Fruit fly (Drosophila melanogaster) whole organism, prepupa: ENCODE data around the gene Sec63.
A peak's percentile ranks its signal among the peaks of the same experiment; 100 is the strongest.

Experiments used
- Blimp-1 ChIP-seq: fragments of 200-800 bp; sonication (Bioruptor generic); optimal IDR thresholded peaks from 3 replicates; lab custom pipeline; 2017; ENCODE audit warnings: missing biosample characterization, missing genetic modification characterization, mild to moderate bottlenecking, moderate library complexity, missing genetic modification reagents
- CG10631 ChIP-seq: fragments of 200-800 bp; sonication (Bioruptor generic); optimal IDR thresholded peaks from 2 replicates; lab custom pipeline; 2016; ENCODE audit warnings: missing biosample characterization, missing genetic modification characterization
- CG10669 ChIP-seq: fragments of 200-800 bp; sonication (Bioruptor generic); optimal IDR thresholded peaks from 3 replicates; lab custom pipeline; 2018; ENCODE audit warnings: missing biosample characterization, mild to moderate bottlenecking, missing genetic modification characterization, moderate library complexity
- CG11294 ChIP-seq: fragments of 200-800 bp; sonication (Bioruptor generic); IDR thresholded peaks from 2 replicates; pipeline ENCODE4 v1.3.6; 2022; ENCODE audit warnings: missing biosample characterization, missing genetic modification characterization
- CG11902 ChIP-seq: fragments of 200-800 bp; sonication (Bioruptor generic); optimal IDR thresholded peaks from 3 replicates; lab custom pipeline; 2016; ENCODE audit warnings: missing biosample characterization, missing genetic modification characterization
- CG15336 ChIP-seq: fragments of 200-800 bp; sonication (Bioruptor generic); IDR thresholded peaks from 2 replicates; pipeline ENCODE4 v1.3.6; 2022; ENCODE audit warnings: missing biosample characterization, missing genetic modification characterization
- CG1621 ChIP-seq: fragments of 200-800 bp; sonication (Bioruptor generic); optimal IDR thresholded peaks from 3 replicates; lab custom pipeline; 2018; ENCODE audit warnings: missing biosample characterization, mild to moderate bottlenecking, missing genetic modification characterization
- CG16779 ChIP-seq: fragments of 200-800 bp; sonication (Bioruptor generic); optimal IDR thresholded peaks from 3 replicates; lab custom pipeline; 2017; ENCODE audit warnings: missing biosample characterization, mild to moderate bottlenecking, missing genetic modification characterization
- CG3032 ChIP-seq: fragments of 200-800 bp; optimal IDR thresholded peaks from 2 replicates; lab custom pipeline; 2019; ENCODE audit warnings: missing biosample characterization, mild to moderate bottlenecking, missing genetic modification characterization, moderate library complexity
- CG31627 ChIP-seq: fragments of 200-800 bp; sonication (Bioruptor generic); optimal IDR thresholded peaks from 3 replicates; lab custom pipeline; 2016; ENCODE audit warnings: missing biosample characterization, missing genetic modification characterization
- CG34406 ChIP-seq: fragments of 200-800 bp; sonication (Bioruptor generic); optimal IDR thresholded peaks from 3 replicates; lab custom pipeline; 2016; ENCODE audit warnings: missing biosample characterization, missing genetic modification characterization
- CG3919 ChIP-seq: fragments of 200-800 bp; sonication (Bioruptor generic); optimal IDR thresholded peaks from 3 replicates; lab custom pipeline; 2016; ENCODE audit warnings: missing biosample characterization, missing genetic modification characterization
- CG4318 ChIP-seq: fragments of 200-800 bp; sonication (Bioruptor generic); optimal IDR thresholded peaks from 3 replicates; lab custom pipeline; 2017; ENCODE audit warnings: missing biosample characterization, mild to moderate bottlenecking, missing genetic modification characterization
- CG6163 ChIP-seq: fragments of 200-800 bp; sonication (Bioruptor generic); IDR thresholded peaks from 3 replicates; pipeline ENCODE4 v1.3.6; 2022; ENCODE audit warnings: missing biosample characterization, missing genetic modification characterization
- CG6276 ChIP-seq: fragments of 200-800 bp; sonication (Bioruptor generic); optimal IDR thresholded peaks from 2 replicates; lab custom pipeline; 2017; ENCODE audit warnings: missing biosample characterization, mild to moderate bottlenecking, missing genetic modification characterization
- CG6854 ChIP-seq: fragments of 200-800 bp; sonication (Bioruptor generic); optimal IDR thresholded peaks from 2 replicates; lab custom pipeline; 2017; ENCODE audit warnings: missing biosample characterization, mild to moderate bottlenecking, missing genetic modification characterization
- CG8119 ChIP-seq: fragments of 200-800 bp; sonication (Bioruptor generic); IDR thresholded peaks from 3 replicates; pipeline ENCODE4 v1.3.6; 2022; ENCODE audit warnings: missing biosample characterization, missing genetic modification characterization
- CG8319 ChIP-seq: fragments of 200-800 bp; sonication (Bioruptor generic); optimal IDR thresholded peaks from 3 replicates; lab custom pipeline; 2016; ENCODE audit warnings: missing biosample characterization, missing genetic modification characterization
- CG8632 ChIP-seq: fragments of 200-800 bp; sonication (Bioruptor generic); optimal IDR thresholded peaks from 3 replicates; lab custom pipeline; 2016; ENCODE audit warnings: missing biosample characterization, missing genetic modification characterization
- Eip75B ChIP-seq: fragments of 200-800 bp; sonication (Bioruptor generic); optimal IDR thresholded peaks from 3 replicates; lab custom pipeline; 2016; ENCODE audit warnings: missing biosample characterization, missing genetic modification characterization
- Eip78C ChIP-seq: fragments of 200-800 bp; sonication (Bioruptor generic); peaks from one replicate; lab custom pipeline; 2016; ENCODE audit warnings: missing biosample characterization, missing genetic modification characterization
- Eip93F ChIP-seq: fragments of 200-800 bp; sonication (Bioruptor generic); optimal IDR thresholded peaks from 2 replicates; lab custom pipeline; 2016; ENCODE audit warnings: missing biosample characterization, mild to moderate bottlenecking, missing genetic modification characterization
- Gug ChIP-seq: fragments of 200-800 bp; sonication (Bioruptor generic); IDR thresholded peaks from 2 replicates; pipeline ENCODE4 v1.3.6; 2022; ENCODE audit warnings: missing biosample characterization, missing genetic modification characterization
- Hr38 ChIP-seq: sonication (Bioruptor generic); optimal IDR thresholded peaks from 2 replicates; lab custom pipeline; 2016; ENCODE audit warnings: missing biosample characterization, missing genetic modification characterization
- Hr39 ChIP-seq: fragments of 200-800 bp; sonication (Bioruptor generic); optimal IDR thresholded peaks from 2 replicates; lab custom pipeline; 2016; ENCODE audit warnings: missing biosample characterization, missing genetic modification characterization
- Met ChIP-seq: fragments of 200-800 bp; sonication (Bioruptor generic); optimal IDR thresholded peaks from 3 replicates; lab custom pipeline; 2016; ENCODE audit warnings: missing biosample characterization, missing genetic modification characterization
- OdsH ChIP-seq: fragments of 200-800 bp; sonication (Bioruptor generic); optimal IDR thresholded peaks from 3 replicates; lab custom pipeline; 2016; ENCODE audit warnings: missing biosample characterization, missing genetic modification characterization
- Sox102F ChIP-seq: fragments of 200-800 bp; sonication (Bioruptor generic); optimal IDR thresholded peaks from 2 replicates; lab custom pipeline; 2016; ENCODE audit warnings: missing biosample characterization, mild to moderate bottlenecking, missing genetic modification characterization
- Sox14 ChIP-seq: fragments of 200-800 bp; sonication (Bioruptor generic); optimal IDR thresholded peaks from 3 replicates; lab custom pipeline; 2016; ENCODE audit warnings: missing biosample characterization, missing genetic modification characterization
- Sox15 ChIP-seq: fragments of 200-800 bp; sonication (Bioruptor generic); optimal IDR thresholded peaks from 3 replicates; lab custom pipeline; 2016; ENCODE audit warnings: missing biosample characterization, missing genetic modification characterization
- achi ChIP-seq: fragments of 200-800 bp; sonication (Bioruptor generic); optimal IDR thresholded peaks from 3 replicates; lab custom pipeline; 2016; ENCODE audit warnings: missing biosample characterization, missing genetic modification characterization
- cyc ChIP-seq: fragments of 200-800 bp; sonication (Bioruptor generic); optimal IDR thresholded peaks from 3 replicates; lab custom pipeline; 2016; ENCODE audit warnings: missing biosample characterization, missing genetic modification characterization
- dsx ChIP-seq: fragments of 200-800 bp; optimal IDR thresholded peaks from 3 replicates; lab custom pipeline; 2019; ENCODE audit warnings: missing biosample characterization, mild to moderate bottlenecking, missing genetic modification characterization, moderate library complexity; ENCODE audit not compliant: poor library complexity, severe bottlenecking
- eg ChIP-seq: fragments of 200-800 bp; sonication (Bioruptor generic); IDR thresholded peaks from 3 replicates; pipeline ENCODE4 v1.3.6; 2022; ENCODE audit warnings: missing biosample characterization, missing genetic modification characterization
- fd59A ChIP-seq: fragments of 200-800 bp; sonication (Bioruptor generic); optimal IDR thresholded peaks from 2 replicates; lab custom pipeline; 2017; ENCODE audit warnings: missing biosample characterization, mild to moderate bottlenecking, missing genetic modification characterization, missing genetic modification reagents
- fd85E ChIP-seq: fragments of 200-800 bp; sonication (Bioruptor generic); optimal IDR thresholded peaks from 3 replicates; lab custom pipeline; 2016; ENCODE audit warnings: missing biosample characterization, missing genetic modification characterization
- fkh ChIP-seq: fragments of 200-800 bp; sonication (Bioruptor generic); optimal IDR thresholded peaks from 3 replicates; lab custom pipeline; 2017; ENCODE audit warnings: missing biosample characterization, mild to moderate bottlenecking, missing genetic modification characterization, moderate library complexity
- lz ChIP-seq: fragments of 200-800 bp; sonication (Bioruptor generic); optimal IDR thresholded peaks from 3 replicates; lab custom pipeline; 2016; ENCODE audit warnings: missing biosample characterization, missing genetic modification characterization
- net ChIP-seq: fragments of 200-800 bp; sonication (Bioruptor generic); optimal IDR thresholded peaks from 3 replicates; lab custom pipeline; 2016; ENCODE audit warnings: missing biosample characterization, missing genetic modification characterization
- salr ChIP-seq, 2 experiments: fragments of 200-800 bp; sonication (Bioruptor generic); optimal IDR thresholded peaks; 3 replicates each; lab custom pipeline; 2016 to 2018; ENCODE audit warnings: missing biosample characterization in 2 of 2, missing genetic modification characterization in 2 of 2, mild to moderate bottlenecking in 1 of 2
- spab ChIP-seq: fragments of 200-800 bp; sonication (Bioruptor generic); optimal IDR thresholded peaks from 2 replicates; lab custom pipeline; 2017; ENCODE audit warnings: missing biosample characterization, mild to moderate bottlenecking, missing genetic modification characterization, missing genetic modification reagents
- svp ChIP-seq: fragments of 200-800 bp; sonication (Bioruptor generic); peaks from one replicate; lab custom pipeline; 2016; ENCODE audit warnings: missing biosample characterization, missing genetic modification characterization
- topi ChIP-seq: fragments of 200-800 bp; sonication (Bioruptor generic); optimal IDR thresholded peaks from 3 replicates; lab custom pipeline; 2016; ENCODE audit warnings: missing biosample characterization, missing genetic modification characterization
- vri ChIP-seq: fragments of 200-800 bp; sonication (Bioruptor generic); optimal IDR thresholded peaks from 3 replicates; lab custom pipeline; 2016; ENCODE audit warnings: missing biosample characterization, mild to moderate bottlenecking, missing genetic modification characterization

Gene Sec63

dm6 chr3L:7347984-7348631, 12.3 kb upstream of the Sec63 start, which contains the start of the genes Srp19 and qm (continued):
- TF ChIP-seq dsx (GFP tag; lab: Kevin White, UChicago) (peak; percentile 37), CG6276 (GFP tag; lab: Kevin White, UChicago) (no peak), net (no peak), fd85E (GFP tag; lab: Kevin White, UChicago) (no peak), CG1621 (tag; lab: Kevin White, UChicago) (peak; percentile 35), CG4318 (GFP tag; lab: Kevin White, UChicago) (no peak), Eip75B (GFP tag; lab: Kevin White, UChicago) (peak; percentile 54), CG11294 (GFP tag; lab: Robert Waterston, UW) (no peak), vri (GFP tag; lab: Kevin White, UChicago) (no peak), spab (GFP tag; lab: Kevin White, UChicago) (no peak), Hr38 (GFP tag; lab: Kevin White, UChicago) (no peak), Sox102F (GFP tag; lab: Kevin White, UChicago) (no peak), OdsH (GFP tag; lab: Kevin White, UChicago) (no peak), CG10669 (GFP tag; lab: Kevin White, UChicago) (no peak), topi (GFP tag; lab: Kevin White, UChicago) (peak; percentile 38), Hr39 (GFP tag; lab: Kevin White, UChicago) (peak; percentile 31), CG3919 (GFP tag; lab: Kevin White, UChicago) (peak; percentile 38), Sox15 (no peak), achi (peak; percentile 1), Met (no peak)

- TF ChIP-seq Hr39 (GFP tag; lab: Kevin White, UChicago) (no peak), fkh (GFP tag; lab: Kevin White, UChicago) (peak; percentile 79)
These were observed 11.1 kb upstream of the Sec63 start for dm6 chr3L:7349311-7349710.

- TF ChIP-seq OdsH (GFP tag; lab: Kevin White, UChicago) (no peak), Eip93F (GFP tag; lab: Kevin White, UChicago) (no peak), salr (GFP tag; optimal IDR thresholded peaks at IDR 0.05; lab: Kevin White, UChicago) (no peak), CG10669 (GFP tag; lab: Kevin White, UChicago) (no peak), CG6276 (GFP tag; lab: Kevin White, UChicago) (no peak), CG3032 (tag; lab: Kevin White, UChicago) (peak; percentile 56), CG6854 (no peak), dsx (GFP tag; lab: Kevin White, UChicago) (no peak), Hr39 (GFP tag; lab: Kevin White, UChicago) (no peak), spab (GFP tag; lab: Kevin White, UChicago) (no peak), CG8319 (GFP tag; lab: Kevin White, UChicago) (no peak), fd85E (GFP tag; lab: Kevin White, UChicago) (no peak), CG3919 (GFP tag; lab: Kevin White, UChicago) (peak; percentile 44), Gug (GFP tag; lab: Robert Waterston, UW) (no peak), achi (no peak), Blimp-1 (no peak), CG16779 (tag; lab: Kevin White, UChicago) (no peak), cyc (GFP tag; lab: Kevin White, UChicago) (peak; percentile 38), Eip78C (GFP tag; lab: Kevin White, UChicago) (peak; percentile 71), lz (peak; percentile 58), CG8632 (GFP tag; lab: Kevin White, UChicago) (no peak), CG6163 (GFP tag; lab: Robert Waterston, UW) (no peak), CG11294 (GFP tag; lab: Robert Waterston, UW) (no peak), CG31627 (GFP tag; lab: Kevin White, UChicago) (peak; percentile 43), svp (GFP tag; lab: Kevin White, UChicago) (no peak), CG4318 (GFP tag; lab: Kevin White, UChicago) (no peak), CG8119 (GFP tag; lab: Robert Waterston, UW) (no peak), eg (GFP tag; lab: Robert Waterston, UW) (no peak), CG10631 (GFP tag; lab: Kevin White, UChicago) (peak; percentile 1), CG15336 (GFP tag; lab: Robert Waterston, UW) (no peak), Sox14 (GFP tag; lab: Kevin White, UChicago) (peak; percentile 44), CG11902 (GFP tag; lab: Kevin White, UChicago) (no peak), CG34406 (GFP tag; lab: Kevin White, UChicago) (no peak), Met (no peak), fd59A (GFP tag; lab: Kevin White, UChicago) (no peak), vri (GFP tag; lab: Kevin White, UChicago) (no peak), Sox15 (no peak)
These were observed 3.8 kb upstream of the Sec63 start, which contains the start of gene CTCF for dm6 chr3L:7356386-7357117. CTCF (minus strand) TSS chr3L:7356713.
